Worm (Caenorhabditis elegans): Measurements from ENCODE around the gene tiar-1.

ce11 chrII:5665991-5666390 is 48.6 kb downstream of the tiar-1 start, which contains the start of gene C25H3.16:
- TF ChIP-seq mdl-1 (tag; optimal IDR thresholded peaks at IDR 0.05) (no peak), unc-39 (tag; optimal IDR thresholded peaks at IDR 0.05) (no peak), nhr-67 (tag; optimal IDR thresholded peaks at IDR 0.05) (no peak), elt-2 (tag; optimal IDR thresholded peaks at IDR 0.05) (no peak), egl-27 (tag; optimal IDR thresholded peaks at IDR 0.05) (no peak), ceh-9 (tag; optimal IDR thresholded peaks at IDR 0.05) (no peak), ztf-11 (tag; optimal IDR thresholded peaks at IDR 0.05) (no peak), ama-1 (optimal IDR thresholded peaks at IDR 0.05) (no peak), nhr-237 (tag; optimal IDR thresholded peaks at IDR 0.05) (no peak), elt-3 (tag; optimal IDR thresholded peaks at IDR 0.05) (no peak), snpc-4 (tag; optimal IDR thresholded peaks at IDR 0.05) (no peak), elt-1 (tag; optimal IDR thresholded peaks at IDR 0.05) (no peak), aly-2 (tag; optimal IDR thresholded peaks at IDR 0.05) (no peak), nhr-77 (tag; optimal IDR thresholded peaks at IDR 0.05) (no peak)

Data from whole organism, L3 larva.